Comparison of ENCODE assay signal across 5 worm cellular contexts in the genomic region with DNA sequence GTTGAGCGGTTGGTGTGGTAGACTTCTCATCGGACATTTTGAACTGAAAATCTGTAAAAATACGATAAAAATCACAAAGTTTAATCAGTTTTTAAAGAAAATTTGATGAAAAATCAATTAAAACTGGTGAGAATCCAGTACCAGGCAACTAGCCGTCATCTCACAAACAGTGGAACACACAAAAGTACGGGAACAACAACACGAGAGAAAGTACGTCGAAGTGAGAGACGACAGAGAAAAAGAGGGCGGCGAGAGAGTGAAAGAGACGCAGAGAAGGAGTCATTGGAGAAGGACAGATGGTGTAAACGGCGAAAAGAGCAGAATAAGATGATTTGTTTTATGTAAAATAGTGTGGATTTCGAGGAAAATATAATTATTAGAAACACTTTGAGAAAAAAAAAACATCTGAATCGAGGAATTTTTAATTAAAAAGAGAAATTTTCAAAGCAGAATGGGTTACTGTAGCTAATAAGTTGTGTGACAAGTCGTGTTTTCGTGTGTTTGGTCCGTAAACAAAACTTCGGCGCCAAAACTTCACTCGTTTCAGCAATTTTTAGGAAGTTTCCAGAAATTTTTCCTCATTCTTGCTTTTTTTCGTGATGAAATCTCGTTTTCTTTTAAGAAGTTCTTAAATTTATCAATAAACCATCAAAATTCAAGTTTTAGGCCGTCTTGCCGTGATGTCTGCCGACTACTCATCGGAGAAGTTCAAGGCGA.
TF ChIP-seq lines count a peak whose summit lies in the region.

A gene (minus strand): TSS at position 51 of the 717 bp plus-strand sequence.
A gene (plus strand): TSS at position 667 of the 717 bp plus-strand sequence.

TF ChIP-seq in whole organism, L1 larva, 84 proteins besides CTCF, POLR2A, EP300 and RAD21 (continued from another document):
- no peak for TF ChIP-seq nhr-76 (tag; optimal IDR thresholded peaks at IDR 0.05; lab: Kevin White, UChicago)
- no peak for TF ChIP-seq tbx-2 (tag; optimal IDR thresholded peaks at IDR 0.05; lab: Kevin White, UChicago)
- peak; percentile 19 for TF ChIP-seq blmp-1 (tag; optimal IDR thresholded peaks at IDR 0.05; lab: Kevin White, UChicago)
- no peak for TF ChIP-seq nhr-28 (tag; optimal IDR thresholded peaks at IDR 0.05; lab: Kevin White, UChicago)
- TF ChIP-seq sptf-1 (tag; optimal IDR thresholded peaks at IDR 0.05; lab: Kevin White, UChicago): no peak
- TF ChIP-seq unc-62 (GFP tag; optimal IDR thresholded peaks at IDR 0.05; lab: Kevin White, UChicago): no peak
- no peak for TF ChIP-seq snu-23 (GFP tag; optimal IDR thresholded peaks at IDR 0.05; lab: Kevin White, UChicago)
- no peak for TF ChIP-seq hlh-17 (GFP tag; optimal IDR thresholded peaks at IDR 0.05; lab: Kevin White, UChicago; ENCODE audit: borderline replicate concordance)
- peak in 2 of 3 experiments; percentile 12 to 21 for TF ChIP-seq ceh-82 (tag; optimal IDR thresholded peaks at IDR 0.05; lab: Kevin White, UChicago)
- TF ChIP-seq lin-35 (GFP tag; optimal IDR thresholded peaks at IDR 0.05; lab: Kevin White, UChicago): peak; percentile 33 to 51
- TF ChIP-seq lin-39 (tag; optimal IDR thresholded peaks at IDR 0.05; lab: Kevin White, UChicago): no peak
- no peak for TF ChIP-seq hpl-2 (GFP tag; optimal IDR thresholded peaks at IDR 0.05; lab: Kevin White, UChicago)
- no peak for TF ChIP-seq ztf-4 (tag; optimal IDR thresholded peaks at IDR 0.05; lab: Kevin White, UChicago)
- no peak for TF ChIP-seq Y116A8C.19 (tag; optimal IDR thresholded peaks at IDR 0.05; lab: Kevin White, UChicago; ENCODE audit: borderline replicate concordance)
- TF ChIP-seq ceh-63 (GFP tag; optimal IDR thresholded peaks at IDR 0.05; lab: Kevin White, UChicago): no peak
- no peak for TF ChIP-seq fkh-8 (tag; optimal IDR thresholded peaks at IDR 0.05; lab: Kevin White, UChicago)
- TF ChIP-seq nhr-84 (tag; optimal IDR thresholded peaks at IDR 0.05; lab: Kevin White, UChicago): no peak
- TF ChIP-seq efl-1 (optimal IDR thresholded peaks at IDR 0.05; lab: Kevin White, UChicago): peak; percentile 69 to 84
- peak; percentile 40 to 83 for TF ChIP-seq efl-1 (GFP tag; optimal IDR thresholded peaks at IDR 0.05 in 1 of 2; lab: Kevin White, UChicago)
- TF ChIP-seq rnt-1 (tag; optimal IDR thresholded peaks at IDR 0.05; lab: Kevin White, UChicago): peak; percentile 66
- no peak for TF ChIP-seq lsy-2 (tag; optimal IDR thresholded peaks at IDR 0.05; lab: Kevin White, UChicago)
- TF ChIP-seq efl-3 (GFP tag; optimal IDR thresholded peaks at IDR 0.05; lab: Kevin White, UChicago): no peak
- TF ChIP-seq swsn-7 (tag; optimal IDR thresholded peaks at IDR 0.05; lab: Kevin White, UChicago): peak; percentile 27

TF ChIP-seq in whole organism, L2 larva, 48 proteins besides CTCF, POLR2A, EP300 and RAD21 (continued from another document):
- no peak for TF ChIP-seq blmp-1 (tag; optimal IDR thresholded peaks at IDR 0.05; lab: Kevin White, UChicago; ENCODE audit: insufficient read depth)
- no peak for TF ChIP-seq Y55F3AM.14 (GFP tag; optimal IDR thresholded peaks at IDR 0.05; lab: Kevin White, UChicago)
- no peak for TF ChIP-seq mdl-1 (tag; optimal IDR thresholded peaks at IDR 0.05; lab: Kevin White, UChicago)
- TF ChIP-seq fos-1 (tag; optimal IDR thresholded peaks at IDR 0.05; lab: Kevin White, UChicago): peak; percentile 4
- TF ChIP-seq elt-1 (tag; optimal IDR thresholded peaks at IDR 0.05; lab: Kevin White, UChicago): no peak
- no peak for TF ChIP-seq nhr-129 (tag; optimal IDR thresholded peaks at IDR 0.05; lab: Kevin White, UChicago)
- no peak for TF ChIP-seq unc-62 (GFP tag; optimal IDR thresholded peaks at IDR 0.05; lab: Kevin White, UChicago)
- no peak for TF ChIP-seq unc-55 (GFP tag; optimal IDR thresholded peaks at IDR 0.05; lab: Kevin White, UChicago)
- TF ChIP-seq sem-4 (tag; optimal IDR thresholded peaks at IDR 0.05; lab: Kevin White, UChicago): no peak
- no peak for TF ChIP-seq nhr-6 (tag; optimal IDR thresholded peaks at IDR 0.05; lab: Kevin White, UChicago)
- peak; percentile 55 for TF ChIP-seq C34F6.9 (tag; optimal IDR thresholded peaks at IDR 0.05; lab: Kevin White, UChicago)
- TF ChIP-seq mbf-1 (tag; optimal IDR thresholded peaks at IDR 0.05; lab: Kevin White, UChicago): no peak
- no peak for TF ChIP-seq peb-1 (tag; optimal IDR thresholded peaks at IDR 0.05; lab: Kevin White, UChicago)
- no peak for TF ChIP-seq aly-2 (tag; optimal IDR thresholded peaks at IDR 0.05; lab: Kevin White, UChicago)
- TF ChIP-seq nhr-77 (tag; optimal IDR thresholded peaks at IDR 0.05; lab: Kevin White, UChicago): no peak
- no peak for TF ChIP-seq ztf-1 (GFP tag; conservative IDR thresholded peaks at IDR 0.05; lab: Robert Waterston, UW)
- TF ChIP-seq skn-1 (tag; optimal IDR thresholded peaks at IDR 0.05; lab: Kevin White, UChicago): no peak
- no peak for TF ChIP-seq ama-1 (optimal IDR thresholded peaks at IDR 0.05; lab: Kevin White, UChicago)
- no peak for TF ChIP-seq nhr-21 (tag; optimal IDR thresholded peaks at IDR 0.05; lab: Kevin White, UChicago)
- no peak for TF ChIP-seq gmeb-1 (tag; optimal IDR thresholded peaks at IDR 0.05; lab: Kevin White, UChicago)
- peak; percentile 49 for TF ChIP-seq F13H6.1 (tag; optimal IDR thresholded peaks at IDR 0.05; lab: Kevin White, UChicago)
- no peak for TF ChIP-seq nhr-25 (tag; optimal IDR thresholded peaks at IDR 0.05; lab: Kevin White, UChicago)
- TF ChIP-seq ZK546.5 (tag; optimal IDR thresholded peaks at IDR 0.05; lab: Kevin White, UChicago): no peak
TF ChIP-seq in whole organism, L2 larva: peak in this region for 4.

TF ChIP-seq in whole organism, L4 larva, 104 proteins besides CTCF, POLR2A, EP300 and RAD21 (continued from another document):
- TF ChIP-seq hlh-11 (tag; optimal IDR thresholded peaks at IDR 0.05; lab: Kevin White, UChicago) (peak; percentile 44), hlh-30 (tag; optimal IDR thresholded peaks at IDR 0.05; lab: Kevin White, UChicago; ENCODE audit: insufficient read depth) (peak; percentile 32), F49E8.2 (tag; optimal IDR thresholded peaks at IDR 0.05; lab: Kevin White, UChicago; ENCODE audit: borderline replicate concordance) (peak; percentile 40), mes-2 (tag; optimal IDR thresholded peaks at IDR 0.05; lab: Kevin White, UChicago; ENCODE audit: poor library complexity, severe bottlenecking) (peak; percentile 68), egl-43 (GFP tag; IDR thresholded peaks at IDR 0.05; lab: Robert Waterston, UW) (no peak)
TF ChIP-seq in whole organism, L4 larva: peak in this region for 11.

TF ChIP-seq in whole organism, mixed stage, embryonic, 35 proteins besides CTCF, POLR2A, EP300 and RAD21 (continued from another document):
- TF ChIP-seq hlh-1 (tag; optimal IDR thresholded peaks at IDR 0.05; lab: Kevin White, UChicago) (peak; percentile 31), elt-1 (tag; optimal IDR thresholded peaks at IDR 0.05; lab: Kevin White, UChicago; ENCODE audit: borderline replicate concordance, insufficient read depth) (no peak), drap-1 (GFP tag; optimal IDR thresholded peaks at IDR 0.05; lab: Kevin White, UChicago) (no peak), M03D4.4 (tag; optimal IDR thresholded peaks at IDR 0.05; lab: Kevin White, UChicago) (no peak), elt-3 (tag; optimal IDR thresholded peaks at IDR 0.05; lab: Kevin White, UChicago) (no peak), flh-1 (GFP tag; optimal IDR thresholded peaks at IDR 0.05; lab: Kevin White, UChicago) (no peak), mep-1 (tag; optimal IDR thresholded peaks at IDR 0.05; lab: Kevin White, UChicago) (no peak), ham-2 (GFP tag; optimal IDR thresholded peaks at IDR 0.05; lab: Kevin White, UChicago) (peak; percentile 26), zip-8 (tag; optimal IDR thresholded peaks at IDR 0.05; lab: Kevin White, UChicago) (no peak), mab-5 (tag; optimal IDR thresholded peaks at IDR 0.05; lab: Kevin White, UChicago) (no peak), bed-3 (GFP tag; optimal IDR thresholded peaks at IDR 0.05; lab: Kevin White, UChicago) (no peak), sem-2 (GFP tag; optimal IDR thresholded peaks at IDR 0.05; lab: Kevin White, UChicago) (no peak)

TF ChIP-seq in whole organism, young adult, 124 proteins besides CTCF, POLR2A, EP300 and RAD21 (continued from another document):
- TF ChIP-seq xnd-1 (tag; optimal IDR thresholded peaks at IDR 0.05; lab: Kevin White, UChicago) (peak; percentile 91), ama-1 (optimal IDR thresholded peaks at IDR 0.05; lab: Kevin White, UChicago) (no peak), ama-1 (GFP tag; optimal IDR thresholded peaks at IDR 0.05; lab: Kevin White, UChicago) (no peak), dpl-1 (GFP tag; optimal IDR thresholded peaks at IDR 0.05; lab: Kevin White, UChicago) (peak; percentile 46), hmg-1.2 (GFP tag; IDR thresholded peaks at IDR 0.05; lab: Robert Waterston, UW) (peak; percentile 93), Y56A3A.18 (GFP tag; IDR thresholded peaks at IDR 0.05; lab: Robert Waterston, UW) (no peak), lsl-1 (GFP tag; optimal IDR thresholded peaks at IDR 0.05; lab: Kevin White, UChicago) (peak; percentile 91), ZK185.1 (tag; optimal IDR thresholded peaks at IDR 0.05; lab: Kevin White, UChicago; ENCODE audit: poor library complexity, severe bottlenecking) (peak; percentile 10), ztf-26 (tag; optimal IDR thresholded peaks at IDR 0.05; lab: Kevin White, UChicago) (no peak), unc-130 (GFP tag; optimal IDR thresholded peaks at IDR 0.05; lab: Kevin White, UChicago) (peak; percentile 24), Y79H2A.3 (GFP tag; conservative IDR thresholded peaks at IDR 0.05; lab: Robert Waterston, UW) (no peak), lin-40 (tag; optimal IDR thresholded peaks at IDR 0.05; lab: Kevin White, UChicago) (no peak), ccch-3 (GFP tag; optimal IDR thresholded peaks at IDR 0.05; lab: Kevin White, UChicago) (no peak), lin-54 (GFP tag; optimal IDR thresholded peaks at IDR 0.05; lab: Kevin White, UChicago) (peak; percentile 52), B0019.2 (GFP tag; conservative IDR thresholded peaks at IDR 0.05; lab: Robert Waterston, UW) (no peak), pbrm-1 (GFP tag; IDR thresholded peaks at IDR 0.05; lab: Robert Waterston, UW) (peak; percentile 33; the same call in 1 of the 2 replicates), cebp-2 (GFP tag; IDR thresholded peaks at IDR 0.05; lab: Robert Waterston, UW) (no peak), F33H1.4 (GFP tag; IDR thresholded peaks at IDR 0.05; lab: Robert Waterston, UW) (peak; percentile 63), ceh-27 (GFP tag; optimal IDR thresholded peaks at IDR 0.05; lab: Kevin White, UChicago) (no peak), Y95B8A.8 (GFP tag; IDR thresholded peaks at IDR 0.05; lab: Robert Waterston, UW) (no peak), ceh-91 (GFP tag; IDR thresholded peaks at IDR 0.05; lab: Robert Waterston, UW) (peak; percentile 65), aptf-2 (GFP tag; conservative IDR thresholded peaks at IDR 0.05; lab: Robert Waterston, UW) (no peak), snpc-1.3 (tag; optimal IDR thresholded peaks at IDR 0.05; lab: Kevin White, UChicago; ENCODE audit: insufficient read depth) (peak; percentile 61), hsf-1 (GFP tag; IDR thresholded peaks at IDR 0.05; lab: Robert Waterston, UW) (peak; percentile 95), mes-4 (tag; optimal IDR thresholded peaks at IDR 0.05; lab: Kevin White, UChicago) (no peak), F57C9.4 (tag; optimal IDR thresholded peaks at IDR 0.05; lab: Kevin White, UChicago) (no peak), Y53G8AR.9 (GFP tag; conservative IDR thresholded peaks at IDR 0.05; lab: Robert Waterston, UW) (no peak), efl-1 (GFP tag; optimal IDR thresholded peaks at IDR 0.05; lab: Kevin White, UChicago) (peak; percentile 82), D2030.7 (GFP tag; IDR thresholded peaks at IDR 0.05; lab: Robert Waterston, UW) (peak; percentile 60; the same call in 1 of the 2 replicates), Y67H2A.10 (GFP tag; conservative IDR thresholded peaks at IDR 0.05; lab: Robert Waterston, UW) (no peak), dox-1 (GFP tag; IDR thresholded peaks at IDR 0.05; lab: Robert Waterston, UW) (peak; percentile 58)
TF ChIP-seq in whole organism, young adult: peak in this region for 26.
